Worm (Caenorhabditis elegans): Measurements from ENCODE around the gene C03A3.3.

DNA sequence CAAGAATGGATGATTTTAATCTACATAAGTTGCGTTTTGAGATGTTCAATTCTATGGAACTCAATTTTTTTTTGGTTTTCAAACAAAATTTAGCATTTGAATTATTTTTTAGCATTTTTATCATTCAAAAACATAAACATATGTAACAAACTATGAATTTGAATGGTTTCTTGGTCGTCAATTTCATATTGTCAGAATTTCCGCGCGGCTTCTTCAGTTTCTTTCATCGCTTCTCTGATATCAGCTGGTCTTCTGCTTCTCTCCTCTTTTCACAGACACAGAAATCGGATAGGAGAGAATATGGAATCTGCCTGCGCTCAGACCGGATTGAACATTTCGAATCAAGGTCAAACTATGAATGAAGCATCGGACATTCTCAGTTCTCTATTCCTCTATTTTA is 2.2 kb downstream of the C03A3.3 start, which contains the start of gene C03A3.9:
- TF ChIP-seq daf-12 (tag; optimal IDR thresholded peaks at IDR 0.05) (no peak), mml-1 (tag; optimal IDR thresholded peaks at IDR 0.05) (no peak), egl-27 (tag; optimal IDR thresholded peaks at IDR 0.05) (no peak), nhr-77 (tag; optimal IDR thresholded peaks at IDR 0.05) (no peak)
